Worm (Caenorhabditis elegans) whole organism, mixed stage, embryonic: ENCODE data around the gene clh-1.

Source experiments
- M03D4.4 ChIP-seq: sonication (generic microtip); optimal IDR thresholded peaks from 2 replicates; lab custom pipeline; 2017; ENCODE audit warnings: mild to moderate bottlenecking, missing genetic modification characterization, missing compliant biosample characterization
- bed-3 ChIP-seq: fragments of 200-800 bp; sonication (Bioruptor generic); optimal IDR thresholded peaks from 3 replicates; lab custom pipeline; 2018; ENCODE audit warnings: mild to moderate bottlenecking, missing genetic modification characterization, moderate library complexity, missing compliant biosample characterization
- blmp-1 ChIP-seq: fragments of 150-350 bp; optimal IDR thresholded peaks from 2 replicates; lab custom pipeline; 2014; ENCODE audit warnings: missing biosample characterization, missing genetic modification characterization
- ceh-39 ChIP-seq: fragments of 150-350 bp; optimal IDR thresholded peaks from 2 replicates; lab custom pipeline; 2014; ENCODE audit warnings: missing biosample characterization, missing genetic modification characterization
- ceh-43 ChIP-seq: fragments of 200-800 bp; sonication (Bioruptor generic); optimal IDR thresholded peaks from 2 replicates; lab custom pipeline; 2018; ENCODE audit warnings: mild to moderate bottlenecking, missing genetic modification characterization, moderate library complexity, missing compliant biosample characterization
- ceh-83 ChIP-seq: fragments of 200-800 bp; sonication (Bioruptor generic); optimal IDR thresholded peaks from 2 replicates; lab custom pipeline; 2018; ENCODE audit warnings: mild to moderate bottlenecking, missing genetic modification characterization, missing compliant biosample characterization
- ces-1 ChIP-seq: fragments of 150-350 bp; optimal IDR thresholded peaks from 2 replicates; lab custom pipeline; 2014; ENCODE audit warnings: missing biosample characterization, missing genetic modification reagents, missing genetic modification characterization
- cnd-1 ChIP-seq: fragments of 200-800 bp; sonication (Bioruptor generic); optimal IDR thresholded peaks from 2 replicates; lab custom pipeline; 2018; ENCODE audit warnings: mild to moderate bottlenecking, missing genetic modification characterization, missing compliant biosample characterization
- drap-1 ChIP-seq: fragments of 200-800 bp; sonication (Bioruptor generic); optimal IDR thresholded peaks from 3 replicates; lab custom pipeline; 2018; ENCODE audit warnings: mild to moderate bottlenecking, missing genetic modification characterization, missing compliant biosample characterization
- elt-1 ChIP-seq: sonication (generic microtip); optimal IDR thresholded peaks from 2 replicates; lab custom pipeline; 2017; ENCODE audit warnings: missing genetic modification characterization, mild to moderate bottlenecking, missing compliant biosample characterization, antibody characterized with exemption, moderate library complexity, borderline replicate concordance; ENCODE audit not compliant: insufficient read depth
- elt-3 ChIP-seq: fragments of 150-350 bp; optimal IDR thresholded peaks from 2 replicates; lab custom pipeline; 2014; ENCODE audit warnings: missing biosample characterization, missing genetic modification characterization
- flh-1 ChIP-seq: fragments of 200-800 bp; sonication (Bioruptor generic); optimal IDR thresholded peaks from 2 replicates; lab custom pipeline; 2018; ENCODE audit warnings: mild to moderate bottlenecking, missing genetic modification characterization, moderate library complexity, missing compliant biosample characterization
- ham-2 ChIP-seq: fragments of 200-800 bp; sonication (Bioruptor generic); optimal IDR thresholded peaks from 2 replicates; lab custom pipeline; 2018; ENCODE audit warnings: mild to moderate bottlenecking, missing genetic modification characterization, missing compliant biosample characterization
- hlh-1 ChIP-seq: fragments of 150-350 bp; optimal IDR thresholded peaks from 2 replicates; lab custom pipeline; 2014; ENCODE audit warnings: missing biosample characterization, missing genetic modification reagents, missing genetic modification characterization
- lin-32 ChIP-seq: fragments of 200-800 bp; sonication (Bioruptor generic); optimal IDR thresholded peaks from 2 replicates; lab custom pipeline; 2018; ENCODE audit warnings: mild to moderate bottlenecking, missing genetic modification characterization, missing compliant biosample characterization
- lsy-2 ChIP-seq: fragments of 150-350 bp; optimal IDR thresholded peaks from 2 replicates; lab custom pipeline; 2014; ENCODE audit warnings: missing biosample characterization, missing genetic modification characterization
- mep-1 ChIP-seq: fragments of 150-350 bp; optimal IDR thresholded peaks from 2 replicates; lab custom pipeline; 2017; ENCODE audit warnings: missing biosample characterization, missing genetic modification reagents, missing genetic modification characterization, inconsistent platforms
- nhr-12 ChIP-seq: fragments of 150-350 bp; optimal IDR thresholded peaks from 2 replicates; lab custom pipeline; 2014; ENCODE audit warnings: missing biosample characterization, missing genetic modification characterization
- nhr-2 ChIP-seq: fragments of 150-350 bp; optimal IDR thresholded peaks from 2 replicates; lab custom pipeline; 2014; ENCODE audit warnings: missing biosample characterization, missing genetic modification characterization
- nhr-237 ChIP-seq: fragments of 150-350 bp; optimal IDR thresholded peaks from 2 replicates; lab custom pipeline; 2014; ENCODE audit warnings: missing biosample characterization, missing genetic modification characterization
- nhr-28 ChIP-seq: fragments of 150-350 bp; optimal IDR thresholded peaks from 2 replicates; lab custom pipeline; 2014; ENCODE audit warnings: missing biosample characterization, missing genetic modification characterization
- nhr-76 ChIP-seq: sonication (generic microtip); optimal IDR thresholded peaks from 2 replicates; lab custom pipeline; 2017; ENCODE audit warnings: missing biosample characterization, missing genetic modification characterization
- pha-4 ChIP-seq: fragments of 150-350 bp; optimal IDR thresholded peaks from 2 replicates; lab custom pipeline; 2018; ENCODE audit warnings: missing biosample characterization, missing genetic modification reagents, missing genetic modification characterization
- sem-2 ChIP-seq: fragments of 200-800 bp; sonication (Bioruptor generic); optimal IDR thresholded peaks from 2 replicates; lab custom pipeline; 2018; ENCODE audit warnings: mild to moderate bottlenecking, missing genetic modification characterization, missing compliant biosample characterization
- snpc-4 ChIP-seq: fragments of 150-350 bp; optimal IDR thresholded peaks from 2 replicates; lab custom pipeline; 2014; ENCODE audit warnings: missing biosample characterization, missing genetic modification characterization
- sptf-1 ChIP-seq: sonication (generic microtip); optimal IDR thresholded peaks from 2 replicates; lab custom pipeline; 2017; ENCODE audit warnings: mild to moderate bottlenecking, missing genetic modification characterization, moderate library complexity, missing compliant biosample characterization
- tbx-8 ChIP-seq: fragments of 200-800 bp; sonication (Bioruptor generic); optimal IDR thresholded peaks from 2 replicates; lab custom pipeline; 2018; ENCODE audit warnings: mild to moderate bottlenecking, missing genetic modification characterization, moderate library complexity, missing compliant biosample characterization
- unc-120 ChIP-seq: sonication (generic microtip); optimal IDR thresholded peaks from 2 replicates; lab custom pipeline; 2017; ENCODE audit warnings: missing genetic modification characterization, missing compliant biosample characterization; ENCODE audit not compliant: poor library complexity, severe bottlenecking
- unc-39 ChIP-seq: fragments of 150-350 bp; optimal IDR thresholded peaks from 2 replicates; lab custom pipeline; 2014; ENCODE audit warnings: missing biosample characterization, missing genetic modification characterization
- unc-62 ChIP-seq: fragments of 150-350 bp; optimal IDR thresholded peaks from 2 replicates; lab custom pipeline; 2014; ENCODE audit warnings: missing biosample characterization, missing genetic modification reagents, missing genetic modification characterization
- zip-8 ChIP-seq: fragments of 150-350 bp; optimal IDR thresholded peaks from 2 replicates; lab custom pipeline; 2014; ENCODE audit warnings: missing biosample characterization, missing genetic modification characterization
- ztf-11 ChIP-seq: fragments of 150-350 bp; optimal IDR thresholded peaks from 2 replicates; lab custom pipeline; 2014; ENCODE audit warnings: missing biosample characterization, missing genetic modification characterization

Gene clh-1

ce11 chrII:11844072-11844471 lies 12.2 kb downstream of the clh-1 start:
- TF ChIP-seq M03D4.4 (tag; lab: Kevin White, UChicago) = no peak
- no peak for TF ChIP-seq ceh-39 (tag; lab: Kevin White, UChicago)
- TF ChIP-seq lin-32 (GFP tag; lab: Kevin White, UChicago) = no peak
- no peak for TF ChIP-seq flh-1
- no peak for TF ChIP-seq snpc-4 (tag; lab: Kevin White, UChicago)
- TF ChIP-seq unc-120 (tag; lab: Kevin White, UChicago) = no peak
- no peak for TF ChIP-seq sptf-1 (tag; lab: Kevin White, UChicago)
- no peak for TF ChIP-seq nhr-76
- no peak for TF ChIP-seq hlh-1 (tag; lab: Kevin White, UChicago)
- no peak for TF ChIP-seq unc-62 (GFP tag; lab: Kevin White, UChicago)
- TF ChIP-seq zip-8 (tag; lab: Kevin White, UChicago) = no peak
- TF ChIP-seq nhr-12 (tag; lab: Kevin White, UChicago) = no peak
- TF ChIP-seq blmp-1 = no peak
- TF ChIP-seq, all 35 proteins: peak for 0

ce11 chrII:11843441-11843840 lies 12.8 kb downstream of the clh-1 start:
- TF ChIP-seq M03D4.4 (tag; lab: Kevin White, UChicago) = no peak
- no peak for TF ChIP-seq lin-32 (GFP tag; lab: Kevin White, UChicago)
- TF ChIP-seq ham-2 (GFP tag; lab: Kevin White, UChicago) = no peak
- no peak for TF ChIP-seq sptf-1 (tag; lab: Kevin White, UChicago)
- TF ChIP-seq nhr-76 = no peak
- no peak for TF ChIP-seq ceh-83 (GFP tag; lab: Kevin White, UChicago)
- no peak for TF ChIP-seq hlh-1 (tag; lab: Kevin White, UChicago)
- TF ChIP-seq ztf-11 = no peak
- TF ChIP-seq tbx-8 (GFP tag; lab: Kevin White, UChicago) = no peak
- TF ChIP-seq sem-2 (GFP tag; lab: Kevin White, UChicago) = no peak
- TF ChIP-seq lsy-2 (tag; lab: Kevin White, UChicago) = no peak
- no peak for TF ChIP-seq mep-1 (tag; lab: Kevin White, UChicago)
- no peak for TF ChIP-seq elt-3
- no peak for TF ChIP-seq pha-4 (tag; lab: Kevin White, UChicago)
- no peak for TF ChIP-seq unc-62 (GFP tag; lab: Kevin White, UChicago)
- TF ChIP-seq cnd-1 = no peak
- no peak for TF ChIP-seq ceh-39 (tag; lab: Kevin White, UChicago)
- TF ChIP-seq ceh-43 (GFP tag; lab: Kevin White, UChicago) = no peak
- TF ChIP-seq nhr-28 (tag; lab: Kevin White, UChicago) = no peak
- no peak for TF ChIP-seq nhr-237

DNA sequence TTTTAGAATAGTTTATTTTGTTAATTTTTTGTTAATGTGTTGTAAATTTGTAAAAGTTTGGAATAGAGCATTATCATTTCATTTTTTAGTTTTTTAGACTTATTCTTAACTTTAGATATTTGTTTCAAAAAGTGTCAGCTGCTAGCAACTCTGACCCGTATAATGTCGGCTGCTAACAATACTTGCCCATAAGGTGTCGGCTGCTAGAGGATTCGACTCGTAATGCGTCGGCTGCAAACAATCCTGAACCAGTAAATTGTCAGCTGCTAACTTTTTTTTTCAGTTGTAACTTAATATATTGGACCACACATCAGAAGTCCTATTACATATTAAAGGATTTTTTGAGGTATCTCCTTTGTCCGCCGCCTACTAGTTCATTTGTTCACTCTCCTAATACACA lies 13.5 kb downstream of the clh-1 start:
- TF ChIP-seq ztf-11 = no peak
- no peak for TF ChIP-seq M03D4.4 (tag; lab: Kevin White, UChicago)
- TF ChIP-seq mep-1 (tag; lab: Kevin White, UChicago) = no peak
- TF ChIP-seq nhr-237 = no peak
- no peak for TF ChIP-seq unc-39 (tag; lab: Kevin White, UChicago)
- no peak for TF ChIP-seq pha-4 (tag; lab: Kevin White, UChicago)
- TF ChIP-seq sem-2 (GFP tag; lab: Kevin White, UChicago) = no peak
- TF ChIP-seq bed-3 (GFP tag; lab: Kevin White, UChicago) = no peak
- no peak for TF ChIP-seq nhr-76
- no peak for TF ChIP-seq drap-1 (GFP tag; lab: Kevin White, UChicago)
- no peak for TF ChIP-seq zip-8 (tag; lab: Kevin White, UChicago)
- TF ChIP-seq ceh-43 (GFP tag; lab: Kevin White, UChicago) = no peak
- no peak for TF ChIP-seq elt-3
- TF ChIP-seq unc-62 (GFP tag; lab: Kevin White, UChicago) = no peak
- no peak for TF ChIP-seq flh-1
- no peak for TF ChIP-seq ceh-83 (GFP tag; lab: Kevin White, UChicago)
- TF ChIP-seq nhr-2 (tag; lab: Kevin White, UChicago) = no peak
- no peak for TF ChIP-seq cnd-1
- TF ChIP-seq snpc-4 (tag; lab: Kevin White, UChicago) = no peak
- no peak for TF ChIP-seq elt-1

- TF ChIP-seq elt-3 (no peak), tbx-8 (GFP tag; lab: Kevin White, UChicago) (no peak), unc-39 (tag; lab: Kevin White, UChicago) (no peak), sem-2 (GFP tag; lab: Kevin White, UChicago) (no peak), hlh-1 (tag; lab: Kevin White, UChicago) (no peak), unc-120 (tag; lab: Kevin White, UChicago) (no peak), ces-1 (GFP tag; lab: Kevin White, UChicago) (no peak), nhr-28 (tag; lab: Kevin White, UChicago) (no peak), pha-4 (tag; lab: Kevin White, UChicago) (no peak), lsy-2 (tag; lab: Kevin White, UChicago) (no peak), ztf-11 (no peak), zip-8 (tag; lab: Kevin White, UChicago) (no peak), nhr-12 (tag; lab: Kevin White, UChicago) (no peak), lin-32 (GFP tag; lab: Kevin White, UChicago) (no peak), ham-2 (GFP tag; lab: Kevin White, UChicago) (no peak)
Observed at ce11 chrII:11842317-11842716, 13.9 kb downstream of the clh-1 start, which contains the start of gene T27D12.1. TSS of gene T27D12.1 (plus strand) at chrII:11842617.
